Fruit fly (Drosophila melanogaster) whole organism, embryonic: ENCODE results near the gene cyr.

Experiments used
- Aef1 ChIP-seq: fragments of 200-800 bp; sonication (Bioruptor generic); IDR thresholded peaks from 3 replicates; pipeline ENCODE4 v1.3.6; 2022; ENCODE audit warnings: missing biosample characterization, missing genetic modification characterization
- Asciz ChIP-seq: fragments of 200-800 bp; sonication (Bioruptor generic); optimal IDR thresholded peaks from 2 replicates; lab custom pipeline; 2017; ENCODE audit warnings: missing biosample characterization, mild to moderate bottlenecking, missing genetic modification characterization, missing genetic modification reagents
- Atf6 ChIP-seq: fragments of 200-800 bp; sonication (Bioruptor generic); IDR thresholded peaks from 2 replicates; pipeline ENCODE4 v1.3.6; 2022; ENCODE audit warnings: missing biosample characterization, missing genetic modification characterization
- B-H1 ChIP-seq: fragments of 200-800 bp; sonication (Bioruptor generic); IDR thresholded peaks from 3 replicates; pipeline ENCODE4 v1.3.6; 2022; ENCODE audit warnings: missing biosample characterization, missing genetic modification characterization
- C15 ChIP-seq: fragments of 200-800 bp; sonication (Bioruptor generic); IDR thresholded peaks from 3 replicates; pipeline ENCODE4 v1.3.6; 2022; ENCODE audit warnings: missing biosample characterization, missing genetic modification characterization
- CG11093 ChIP-seq: fragments of 200-800 bp; sonication (Bioruptor generic); IDR thresholded peaks from 3 replicates; pipeline ENCODE4 v1.3.6; 2022; ENCODE audit warnings: missing biosample characterization, missing genetic modification characterization
- CG11723 ChIP-seq: fragments of 200-800 bp; sonication (Bioruptor generic); optimal IDR thresholded peaks from 2 replicates; lab custom pipeline; 2017; ENCODE audit warnings: missing biosample characterization, mild to moderate bottlenecking, missing genetic modification characterization
- CG12219 ChIP-seq: fragments of 200-800 bp; sonication (Bioruptor generic); optimal IDR thresholded peaks from 3 replicates; lab custom pipeline; 2018; ENCODE audit warnings: missing biosample characterization, mild to moderate bottlenecking, missing genetic modification characterization
- CG12391 ChIP-seq: fragments of 200-800 bp; sonication (Bioruptor generic); optimal IDR thresholded peaks from 3 replicates; lab custom pipeline; 2018; ENCODE audit warnings: missing biosample characterization, mild to moderate bottlenecking, missing genetic modification characterization, moderate library complexity
- CG15601 ChIP-seq: fragments of 200-800 bp; sonication (Bioruptor generic); optimal IDR thresholded peaks from 3 replicates; lab custom pipeline; 2019; ENCODE audit warnings: missing biosample characterization, mild to moderate bottlenecking, missing genetic modification characterization, moderate library complexity
- CG17385 ChIP-seq: fragments of 200-800 bp; sonication (Bioruptor generic); optimal IDR thresholded peaks from 3 replicates; lab custom pipeline; 2018; ENCODE audit warnings: missing biosample characterization, mild to moderate bottlenecking, missing genetic modification characterization
- CG2129 ChIP-seq: fragments of 200-800 bp; sonication (Bioruptor generic); IDR thresholded peaks from 2 replicates; pipeline ENCODE4 v1.3.6; 2022; ENCODE audit warnings: missing biosample characterization, missing genetic modification characterization; ENCODE audit not compliant: partially characterized antibody
- CG2199 ChIP-seq: fragments of 200-800 bp; sonication (Bioruptor generic); IDR thresholded peaks from 3 replicates; pipeline ENCODE4 v1.3.6; 2022; ENCODE audit warnings: missing biosample characterization, missing genetic modification characterization
- CG2202 ChIP-seq: fragments of 200-800 bp; sonication (Bioruptor generic); optimal IDR thresholded peaks from 2 replicates; lab custom pipeline; 2018; ENCODE audit warnings: missing biosample characterization, mild to moderate bottlenecking, missing genetic modification characterization
- CG43689 ChIP-seq: fragments of 200-800 bp; sonication (Bioruptor generic); IDR thresholded peaks from 2 replicates; pipeline ENCODE4 v1.3.6; 2022; ENCODE audit warnings: missing biosample characterization, missing genetic modification characterization
- CG6654 ChIP-seq: fragments of 200-800 bp; sonication (Bioruptor generic); optimal IDR thresholded peaks from 2 replicates; lab custom pipeline; 2017; ENCODE audit warnings: missing biosample characterization, mild to moderate bottlenecking, missing genetic modification characterization
- CG9609 ChIP-seq: fragments of 200-800 bp; sonication (Bioruptor generic); optimal IDR thresholded peaks from 3 replicates; lab custom pipeline; 2016; ENCODE audit warnings: missing biosample characterization, missing genetic modification characterization
- CG9727 ChIP-seq: fragments of 200-800 bp; sonication (Bioruptor generic); optimal IDR thresholded peaks from 3 replicates; lab custom pipeline; 2017; ENCODE audit warnings: missing biosample characterization, mild to moderate bottlenecking, missing genetic modification characterization
- CG9817 ChIP-seq: fragments of 200-800 bp; sonication (Bioruptor generic); optimal IDR thresholded peaks from 2 replicates; lab custom pipeline; 2018; ENCODE audit warnings: missing biosample characterization, mild to moderate bottlenecking, missing genetic modification characterization, moderate library complexity
- CTCF ChIP-seq: fragments of 200-800 bp; sonication (Bioruptor generic); optimal IDR thresholded peaks from 2 replicates; lab custom pipeline; 2017; ENCODE audit warnings: missing biosample characterization, mild to moderate bottlenecking, missing genetic modification characterization, moderate library complexity
- Chrac-16 ChIP-seq: fragments of 200-800 bp; sonication (Bioruptor generic); optimal IDR thresholded peaks from 3 replicates; lab custom pipeline; 2016; ENCODE audit warnings: missing biosample characterization, missing genetic modification characterization
- Dbx ChIP-seq: fragments of 200-800 bp; sonication (Bioruptor generic); IDR thresholded peaks from 3 replicates; pipeline ENCODE4 v1.3.6; 2022; ENCODE audit warnings: missing biosample characterization, missing genetic modification characterization
- Doc2 ChIP-seq: fragments of 200-800 bp; sonication (Bioruptor generic); IDR thresholded peaks from 2 replicates; pipeline ENCODE4 v1.3.6; 2022; ENCODE audit warnings: missing biosample characterization, missing genetic modification characterization
- Doc3 ChIP-seq: fragments of 200-800 bp; sonication (Bioruptor generic); IDR thresholded peaks from 3 replicates; pipeline ENCODE4 v1.3.6; 2022; ENCODE audit warnings: missing biosample characterization, missing genetic modification characterization; ENCODE audit not compliant: partially characterized antibody
- Dref ChIP-seq: fragments of 200-800 bp; sonication (Bioruptor generic); IDR thresholded peaks from 2 replicates; pipeline ENCODE4 v1.3.6; 2022; ENCODE audit warnings: missing biosample characterization, missing genetic modification characterization
- E2f2 ChIP-seq: fragments of 200-800 bp; sonication (Bioruptor generic); IDR thresholded peaks from 2 replicates; pipeline ENCODE4 v1.3.6; 2022; ENCODE audit warnings: missing biosample characterization, missing genetic modification characterization
- Hey ChIP-seq: fragments of 200-800 bp; sonication (Bioruptor generic); optimal IDR thresholded peaks from 3 replicates; lab custom pipeline; 2018; ENCODE audit warnings: missing biosample characterization, mild to moderate bottlenecking, missing genetic modification characterization
- MBD-R2 ChIP-seq: fragments of 200-800 bp; sonication (Bioruptor generic); IDR thresholded peaks from 2 replicates; pipeline ENCODE4 v1.3.6; 2022; ENCODE audit warnings: missing biosample characterization, missing genetic modification characterization
- NFAT ChIP-seq: fragments of 200-800 bp; sonication (Bioruptor generic); IDR thresholded peaks from 2 replicates; pipeline ENCODE4 v1.3.6; 2022; ENCODE audit warnings: missing biosample characterization, missing genetic modification characterization
- Six4 ChIP-seq: fragments of 200-800 bp; sonication (Bioruptor generic); optimal IDR thresholded peaks from 2 replicates; lab custom pipeline; 2016; ENCODE audit warnings: missing biosample characterization, missing genetic modification characterization
- Stat92E ChIP-seq, 3 experiments: fragments of >200 bp in 2 of 3; fragments of 200-800 bp in 1 of 3; sonication (Bioruptor generic) in 1 of 3; optimal IDR thresholded peaks; 2 replicates each; lab custom pipeline; 2017 to 2019; ENCODE audit warnings: missing biosample characterization in 3 of 3, missing genetic modification characterization in 3 of 3, mild to moderate bottlenecking in 1 of 3, moderate library complexity in 1 of 3
- amos ChIP-seq: fragments of 200-800 bp; sonication (Bioruptor generic); IDR thresholded peaks from 2 replicates; pipeline ENCODE4 v1.3.6; 2022; ENCODE audit warnings: missing biosample characterization, missing genetic modification characterization; ENCODE audit not compliant: partially characterized antibody
- ara ChIP-seq: fragments of 200-800 bp; sonication (Bioruptor generic); IDR thresholded peaks from 2 replicates; pipeline ENCODE4 v1.3.6; 2022; ENCODE audit warnings: missing biosample characterization, missing genetic modification characterization
- bbx ChIP-seq: fragments of 200-800 bp; sonication (Bioruptor generic); IDR thresholded peaks from 2 replicates; pipeline ENCODE4 v1.3.6; 2022; ENCODE audit warnings: missing biosample characterization, missing genetic modification characterization; ENCODE audit not compliant: partially characterized antibody
- btn ChIP-seq: fragments of 200-800 bp; sonication (Bioruptor generic); optimal IDR thresholded peaks from 2 replicates; lab custom pipeline; 2016; ENCODE audit warnings: missing biosample characterization, missing genetic modification characterization
- cas ChIP-seq: fragments of 200-800 bp; sonication (Bioruptor generic); IDR thresholded peaks from 2 replicates; pipeline ENCODE4 v1.3.6; 2022; ENCODE audit warnings: missing biosample characterization, missing genetic modification characterization
- chif ChIP-seq, 2 experiments: fragments of 200-800 bp; sonication (Bioruptor generic); optimal IDR thresholded peaks; 3 replicates each; lab custom pipeline; 2016; ENCODE audit warnings: missing biosample characterization in 2 of 2, missing genetic modification characterization in 2 of 2
- corto ChIP-seq: fragments of 200-800 bp; sonication (Bioruptor generic); optimal IDR thresholded peaks from 2 replicates; lab custom pipeline; 2016; ENCODE audit warnings: missing biosample characterization, mild to moderate bottlenecking, missing genetic modification characterization, moderate library complexity
- cwo ChIP-seq: fragments of 200-800 bp; sonication (Bioruptor generic); optimal IDR thresholded peaks from 3 replicates; lab custom pipeline; 2017; ENCODE audit warnings: missing biosample characterization, missing genetic modification characterization, mild to moderate bottlenecking, moderate library complexity, missing genetic modification reagents
- gce ChIP-seq: fragments of 200-800 bp; sonication (Bioruptor generic); IDR thresholded peaks from 3 replicates; pipeline ENCODE4 v1.3.6; 2022; ENCODE audit warnings: missing biosample characterization, missing genetic modification characterization
- jumu ChIP-seq: fragments of 200-800 bp; sonication (Bioruptor generic); optimal IDR thresholded peaks from 3 replicates; lab custom pipeline; 2016; ENCODE audit warnings: missing biosample characterization, missing genetic modification characterization
- kay ChIP-seq: fragments of 200-800 bp; sonication (Bioruptor generic); optimal IDR thresholded peaks from 2 replicates; lab custom pipeline; 2016; ENCODE audit warnings: missing biosample characterization, missing genetic modification characterization
- lab ChIP-seq: fragments of 200-800 bp; sonication (Bioruptor generic); optimal IDR thresholded peaks from 3 replicates; lab custom pipeline; 2017; ENCODE audit warnings: missing biosample characterization, missing genetic modification characterization, mild to moderate bottlenecking, moderate library complexity, missing genetic modification reagents
- org-1 ChIP-seq: fragments of 200-800 bp; sonication (Bioruptor generic); optimal IDR thresholded peaks from 2 replicates; lab custom pipeline; 2017; ENCODE audit warnings: missing biosample characterization, missing genetic modification characterization
- p53 ChIP-seq: fragments of 200-800 bp; sonication (Bioruptor generic); optimal IDR thresholded peaks from 2 replicates; lab custom pipeline; 2016; ENCODE audit warnings: missing biosample characterization, missing genetic modification characterization
- repo ChIP-seq: fragments of 200-800 bp; sonication (Bioruptor generic); optimal IDR thresholded peaks from 2 replicates; lab custom pipeline; 2016; ENCODE audit warnings: missing biosample characterization, missing genetic modification characterization
- ssp ChIP-seq: fragments of 200-800 bp; sonication (Bioruptor generic); IDR thresholded peaks from 2 replicates; pipeline ENCODE4 v1.3.6; 2022; ENCODE audit warnings: missing biosample characterization, missing genetic modification characterization
- tap ChIP-seq: fragments of 200-800 bp; optimal IDR thresholded peaks from 3 replicates; lab custom pipeline; 2019; ENCODE audit warnings: missing biosample characterization, mild to moderate bottlenecking, missing genetic modification characterization, moderate library complexity
- unc-4 ChIP-seq: fragments of 200-800 bp; sonication (Bioruptor generic); IDR thresholded peaks from 2 replicates; pipeline ENCODE4 v1.3.6; 2022; ENCODE audit warnings: missing biosample characterization, missing genetic modification characterization; ENCODE audit not compliant: partially characterized antibody

cyr gene

dm6 chrX:8113386-8114279 lies 21.9 kb downstream of the cyr start (continued):
- TF ChIP-seq lab (GFP tag; lab: Kevin White, UChicago) (peak; percentile 89), CG17385 (peak; percentile 55), CTCF (GFP tag; lab: Kevin White, UChicago) (no peak), corto (GFP tag; lab: Kevin White, UChicago) (no peak), B-H1 (GFP tag; lab: Robert Waterston, UW) (peak; percentile 34; the same call in 1 of the 3 replicates), cas (peak; percentile 52; the same call in 1 of the 2 replicates), Dref (GFP tag; lab: Robert Waterston, UW) (no peak), CG11723 (GFP tag; lab: Kevin White, UChicago) (no peak), Doc2 (GFP tag; lab: Robert Waterston, UW) (no peak), Six4 (no peak), btn (no peak), Asciz (no peak), CG2199 (GFP tag; lab: Robert Waterston, UW) (no peak), Chrac-16 (GFP tag; lab: Kevin White, UChicago) (peak; percentile 23), CG12219 (GFP tag; lab: Kevin White, UChicago) (peak; percentile 49), unc-4 (GFP tag; lab: Robert Waterston, UW) (no peak), repo (GFP tag; lab: Kevin White, UChicago) (no peak), CG9609 (GFP tag; lab: Kevin White, UChicago) (no peak), CG2202 (tag; lab: Kevin White, UChicago) (no peak), NFAT (GFP tag; lab: Robert Waterston, UW) (peak; percentile 72; the same call in 1 of the 2 replicates), ssp (GFP tag; lab: Robert Waterston, UW) (no peak), CG11093 (GFP tag; lab: Robert Waterston, UW) (0 out of 3 replicates have a peak, but pooled peaks have one; percentile 42), CG9727 (peak; percentile 44), CG12391 (tag; lab: Kevin White, UChicago) (peak; percentile 44), org-1 (GFP tag; lab: Kevin White, UChicago) (peak; percentile 36), E2f2 (GFP tag; lab: Robert Waterston, UW) (peak; percentile 17; the same call in 1 of the 2 replicates), Hey (tag; lab: Kevin White, UChicago) (no peak), bbx (GFP tag; lab: Robert Waterston, UW) (no peak), jumu (no peak), cwo (GFP tag; lab: Kevin White, UChicago) (peak; percentile 73), ara (GFP tag; lab: Robert Waterston, UW) (no peak), chif (GFP tag; optimal IDR thresholded peaks at IDR 0.05; lab: Kevin White, UChicago) (peak in 1 of 2 experiments; percentile 5), Doc3 (GFP tag; lab: Robert Waterston, UW) (no peak), tap (peak; percentile 30), CG2129 (GFP tag; lab: Robert Waterston, UW) (no peak), Aef1 (GFP tag; lab: Robert Waterston, UW) (peak; percentile 43; the same call in 1 of the 3 replicates), kay (GFP tag; lab: Kevin White, UChicago) (no peak), CG6654 (GFP tag; lab: Kevin White, UChicago) (no peak), CG9817 (tag; lab: Kevin White, UChicago) (peak; percentile 71), Atf6 (GFP tag; lab: Robert Waterston, UW) (peak; percentile 75), CG15601 (tag; lab: Kevin White, UChicago) (no peak), Stat92E (GFP tag; optimal IDR thresholded peaks at IDR 0.05; lab: Kevin White, UChicago) (no peak), p53 (GFP tag; lab: Kevin White, UChicago) (no peak), Dbx (GFP tag; lab: Robert Waterston, UW) (peak; percentile 84), CG43689 (GFP tag; lab: Robert Waterston, UW) (no peak), amos (GFP tag; lab: Robert Waterston, UW) (no peak), C15 (GFP tag; lab: Robert Waterston, UW) (no peak), gce (GFP tag; lab: Robert Waterston, UW) (no peak), MBD-R2 (GFP tag; lab: Robert Waterston, UW) (peak; percentile 56; the same call in 1 of the 2 replicates)
